Worm (Caenorhabditis elegans): ENCODE results near the gene lipl-8.

Gene lipl-8

DNA sequence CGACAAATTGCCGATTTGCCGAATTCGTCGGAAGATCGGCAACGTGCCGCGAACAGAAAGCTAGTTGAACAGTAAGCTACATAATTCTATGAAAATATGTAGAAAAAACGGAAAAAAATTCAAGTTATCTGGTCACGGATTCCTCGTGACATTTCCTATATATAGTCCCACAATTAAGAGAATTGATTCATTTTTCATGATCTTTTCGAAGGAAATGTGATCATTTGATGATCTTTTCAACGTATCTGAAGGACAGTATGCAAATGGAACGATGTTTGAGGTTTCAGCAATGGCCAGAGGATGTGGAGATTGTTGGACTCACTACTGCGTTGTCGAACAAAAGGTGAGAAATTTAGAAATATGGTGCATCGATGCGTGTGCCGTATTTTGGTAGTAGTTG is 40.5 kb downstream of the lipl-8 start, which contains the start of gene R08A2.9:
Gene R08A2.9, plus strand, starts transcription at position 301 of the 400 bp plus-strand sequence.
- TF ChIP-seq nhr-41 (GFP tag; IDR thresholded peaks at IDR 0.05) (no peak), F26F4.8 (GFP tag; conservative IDR thresholded peaks at IDR 0.05) (no peak), nhr-77 (tag; optimal IDR thresholded peaks at IDR 0.05) (no peak), sdz-12 (GFP tag; optimal IDR thresholded peaks at IDR 0.05) (no peak), duxl-1 (tag; optimal IDR thresholded peaks at IDR 0.05; ENCODE audit: poor library complexity) (no peak), mes-2 (tag; optimal IDR thresholded peaks at IDR 0.05; ENCODE audit: poor library complexity, severe bottlenecking) (no peak), ceh-28 (tag; optimal IDR thresholded peaks at IDR 0.05) (no peak), mep-1 (tag; optimal IDR thresholded peaks at IDR 0.05) (no peak), zip-2 (tag; optimal IDR thresholded peaks at IDR 0.05) (no peak), skn-1 (tag; optimal IDR thresholded peaks at IDR 0.05) (no peak), cey-2 (tag; optimal IDR thresholded peaks at IDR 0.05; ENCODE audit: borderline replicate concordance, insufficient read depth) (no peak), php-3 (GFP tag; IDR thresholded peaks at IDR 0.05) (no peak), mdl-1 (tag; optimal IDR thresholded peaks at IDR 0.05) (no peak), rbr-2 (tag; optimal IDR thresholded peaks at IDR 0.05) (no peak), lin-13 (GFP tag; optimal IDR thresholded peaks at IDR 0.05) (no peak), pqm-1 (tag; optimal IDR thresholded peaks at IDR 0.05) (no peak), dmd-6 (GFP tag; IDR thresholded peaks at IDR 0.05) (no peak), hif-1 (tag; optimal IDR thresholded peaks at IDR 0.05) (no peak), Y5F2A.4 (GFP tag; optimal IDR thresholded peaks at IDR 0.05) (no peak), dmd-8 (GFP tag; IDR thresholded peaks at IDR 0.05) (no peak)

DNA sequence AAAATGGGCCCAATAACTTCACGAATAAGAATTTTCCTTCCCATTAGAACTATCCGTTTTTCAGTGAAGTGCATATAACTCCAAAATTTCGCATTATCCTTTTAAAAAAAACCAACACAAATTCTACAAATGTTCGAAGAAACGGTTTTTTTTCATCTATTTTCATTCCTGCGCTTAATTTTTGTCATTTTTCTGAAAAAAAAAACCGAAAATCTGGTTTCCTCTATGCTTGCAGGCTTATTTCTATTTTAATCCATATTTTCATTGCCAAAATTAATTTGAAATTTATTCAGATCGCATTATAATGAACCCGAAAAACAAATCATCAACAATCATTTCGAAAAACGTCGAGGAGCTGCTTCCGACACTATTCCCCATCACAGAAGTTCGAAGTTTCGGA is 49.8 kb downstream of the lipl-8 start, which contains the start of gene set-5:
Gene set-5, plus strand, starts transcription at position 301 of the 400 bp plus-strand sequence.
- TF ChIP-seq spr-3 (GFP tag; optimal IDR thresholded peaks at IDR 0.05) (no peak), nhr-237 (tag; optimal IDR thresholded peaks at IDR 0.05) (no peak), nhr-10 (tag; optimal IDR thresholded peaks at IDR 0.05) (no peak), skn-1 (tag; optimal IDR thresholded peaks at IDR 0.05) (no peak), madf-5 (GFP tag; IDR thresholded peaks at IDR 0.05) (no peak), dve-1 (tag; optimal IDR thresholded peaks at IDR 0.05; ENCODE audit: insufficient read depth) (no peak), daf-12 (tag; optimal IDR thresholded peaks at IDR 0.05) (no peak), aha-1 (tag) (peak; percentile 26), F44E2.7 (GFP tag; IDR thresholded peaks at IDR 0.05) (no peak)

DNA sequence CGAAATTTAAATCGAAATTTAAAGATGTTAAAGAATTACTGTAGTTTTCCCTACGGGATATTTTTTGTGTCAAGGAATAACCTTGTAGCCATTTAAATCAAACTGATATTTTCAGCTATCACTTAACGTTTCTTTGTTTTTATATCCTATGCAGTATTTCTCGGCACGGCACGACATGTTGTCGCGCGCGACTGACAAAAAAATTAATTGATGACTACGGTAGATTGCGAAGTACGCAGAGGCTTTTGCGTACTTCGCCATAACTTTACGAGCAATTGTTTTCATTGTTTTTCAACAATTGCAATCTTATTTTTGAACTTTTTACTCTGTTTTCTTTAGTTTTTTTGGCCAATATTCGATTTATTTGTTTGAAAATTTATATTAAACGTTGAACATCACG is 50.5 kb downstream of the lipl-8 start:
- TF ChIP-seq fkh-10 (GFP tag; optimal IDR thresholded peaks at IDR 0.05) (no peak), nhr-11 (tag; optimal IDR thresholded peaks at IDR 0.05) (no peak), nhr-10 (tag; optimal IDR thresholded peaks at IDR 0.05) (no peak), arid-1 (GFP tag; conservative IDR thresholded peaks at IDR 0.05) (no peak), dmd-6 (GFP tag; IDR thresholded peaks at IDR 0.05) (no peak), skn-1 (tag; optimal IDR thresholded peaks at IDR 0.05) (no peak), nhr-42 (GFP tag; IDR thresholded peaks at IDR 0.05) (no peak), lin-38 (GFP tag; IDR thresholded peaks at IDR 0.05) (no peak), fos-1 (tag; optimal IDR thresholded peaks at IDR 0.05) (no peak)

DNA sequence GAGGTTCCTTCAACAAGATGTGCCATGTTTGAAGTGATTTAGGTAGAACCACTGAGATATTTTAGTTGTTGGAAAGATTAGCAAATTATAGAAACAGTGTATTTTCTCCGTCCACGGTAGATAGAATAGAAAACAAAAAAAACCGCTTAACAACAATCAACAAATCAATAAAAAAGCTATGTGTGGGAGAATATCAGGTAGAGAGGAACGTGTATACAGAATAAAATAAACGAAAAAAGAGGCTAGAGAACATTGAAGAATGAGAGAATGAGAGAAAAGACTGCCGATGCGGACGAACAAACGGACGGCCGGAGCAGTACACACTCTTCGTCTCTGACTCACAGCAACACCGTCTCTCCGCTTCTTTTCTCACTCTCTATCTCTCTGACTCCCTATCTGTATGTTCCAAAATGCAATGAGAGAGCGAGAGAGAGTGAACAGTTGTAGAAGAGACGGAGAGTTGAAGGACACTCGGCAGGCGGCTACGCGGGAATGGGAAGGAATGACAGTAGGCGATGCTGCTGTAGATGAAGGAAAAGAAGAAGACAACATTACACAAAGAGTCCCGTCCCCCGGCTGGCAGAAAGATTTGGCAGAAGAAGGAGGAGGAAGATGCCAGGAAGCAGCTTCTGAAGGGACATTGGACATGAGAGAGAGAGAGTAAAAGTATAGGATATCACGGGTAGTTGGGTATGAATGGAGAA is 51.8 kb downstream of the lipl-8 start, which contains the start of gene unc-112:
Gene unc-112, minus strand, starts transcription at position 51 of the 704 bp plus-strand sequence.
- TF ChIP-seq nhr-77 (tag; optimal IDR thresholded peaks at IDR 0.05) (peak; percentile 54), spr-1 (tag; optimal IDR thresholded peaks at IDR 0.05) (peak; percentile 53), lin-1 (GFP tag; IDR thresholded peaks at IDR 0.05) (peak; percentile 54; the same call in 1 of the 2 replicates), set-16 (GFP tag; IDR thresholded peaks at IDR 0.05) (peak; percentile 45), nhr-28 (tag; optimal IDR thresholded peaks at IDR 0.05) (peak; percentile 90), saeg-2 (GFP tag; IDR thresholded peaks at IDR 0.05) (no peak), gei-8 (GFP tag; optimal IDR thresholded peaks at IDR 0.05) (peak; percentile 14), zip-11 (GFP tag; IDR thresholded peaks at IDR 0.05) (no peak), ceh-28 (tag; optimal IDR thresholded peaks at IDR 0.05) (no peak), duxl-1 (tag; optimal IDR thresholded peaks at IDR 0.05; ENCODE audit: poor library complexity) (peak; percentile 43), ama-1 (optimal IDR thresholded peaks at IDR 0.05) (no peak), F10B5.3 (tag; optimal IDR thresholded peaks at IDR 0.05) (peak; percentile 50), lim-7 (GFP tag; IDR thresholded peaks at IDR 0.05) (no peak), rbr-2 (tag; optimal IDR thresholded peaks at IDR 0.05) (peak; percentile 69), hmg-1.1 (GFP tag; IDR thresholded peaks at IDR 0.05) (peak; percentile 83), ces-1 (GFP tag; optimal IDR thresholded peaks at IDR 0.05) (no peak), lsy-2 (tag; optimal IDR thresholded peaks at IDR 0.05) (peak; percentile 44 to 82)

All from whole organism, L4 larva.